Fruit fly (Drosophila melanogaster) whole organism, embryonic: ENCODE data around the gene Cad89D.

ENCODE experiments used
- Adf1 ChIP-seq: fragments of 200-800 bp; sonication (Bioruptor generic); IDR thresholded peaks from 2 replicates; pipeline ENCODE4 v1.3.6; 2022; ENCODE audit warnings: missing biosample characterization, missing genetic modification characterization
- Atf3 ChIP-seq: fragments of 200-800 bp; sonication (Bioruptor generic); optimal IDR thresholded peaks from 3 replicates; lab custom pipeline; 2016; ENCODE audit warnings: missing biosample characterization, missing genetic modification characterization
- B-H2 ChIP-seq: fragments of 200-800 bp; sonication (Bioruptor generic); optimal IDR thresholded peaks from 2 replicates; lab custom pipeline; 2018; ENCODE audit warnings: missing biosample characterization, mild to moderate bottlenecking, missing genetic modification characterization
- Bteb2 ChIP-seq: fragments of 200-800 bp; sonication (Bioruptor generic); optimal IDR thresholded peaks from 2 replicates; lab custom pipeline; 2016; ENCODE audit warnings: missing biosample characterization, missing genetic modification characterization
- CG10321 ChIP-seq: fragments of 200-800 bp; sonication (Bioruptor generic); IDR thresholded peaks from 2 replicates; pipeline ENCODE4 v1.3.6; 2022; ENCODE audit warnings: missing biosample characterization, missing genetic modification characterization
- CG11247 ChIP-seq: fragments of 200-800 bp; sonication (Bioruptor generic); IDR thresholded peaks from 2 replicates; pipeline ENCODE4 v1.3.6; 2022; ENCODE audit warnings: missing biosample characterization, missing genetic modification characterization
- CG1233 ChIP-seq: fragments of 200-800 bp; sonication (Bioruptor generic); optimal IDR thresholded peaks from 4 replicates; lab custom pipeline; 2018; ENCODE audit warnings: missing biosample characterization, mild to moderate bottlenecking, missing genetic modification characterization
- CG12391 ChIP-seq: fragments of 200-800 bp; sonication (Bioruptor generic); optimal IDR thresholded peaks from 3 replicates; lab custom pipeline; 2018; ENCODE audit warnings: missing biosample characterization, mild to moderate bottlenecking, missing genetic modification characterization, moderate library complexity
- CG17829 ChIP-seq: fragments of 200-800 bp; optimal IDR thresholded peaks from 2 replicates; lab custom pipeline; 2019; ENCODE audit warnings: missing biosample characterization, mild to moderate bottlenecking, missing genetic modification characterization, moderate library complexity
- CG18011 ChIP-seq: fragments of 200-800 bp; sonication (Bioruptor generic); optimal IDR thresholded peaks from 2 replicates; lab custom pipeline; 2017; ENCODE audit warnings: missing biosample characterization, missing genetic modification characterization, mild to moderate bottlenecking, moderate library complexity, missing genotype
- CG3065 ChIP-seq: fragments of 200-800 bp; sonication (Bioruptor generic); optimal IDR thresholded peaks from 2 replicates; lab custom pipeline; 2016; ENCODE audit warnings: missing biosample characterization, missing genetic modification characterization
- CG32767 ChIP-seq: fragments of 200-800 bp; sonication (Bioruptor generic); IDR thresholded peaks from 2 replicates; pipeline ENCODE4 v1.3.6; 2022; ENCODE audit warnings: missing biosample characterization, missing genetic modification characterization
- CG34376 ChIP-seq: fragments of 200-800 bp; sonication (Bioruptor generic); optimal IDR thresholded peaks from 2 replicates; lab custom pipeline; 2018; ENCODE audit warnings: missing biosample characterization, mild to moderate bottlenecking, missing genetic modification characterization
- CG3847 ChIP-seq: fragments of 200-800 bp; sonication (Bioruptor generic); IDR thresholded peaks from 2 replicates; pipeline ENCODE4 v1.3.6; 2022; ENCODE audit warnings: missing biosample characterization, missing genetic modification characterization
- CG3995 ChIP-seq: fragments of 200-800 bp; sonication (Bioruptor generic); optimal IDR thresholded peaks from 3 replicates; lab custom pipeline; 2016; ENCODE audit warnings: missing biosample characterization, missing genetic modification characterization
- CG4424 ChIP-seq: fragments of 200-800 bp; sonication (Bioruptor generic); optimal IDR thresholded peaks from 3 replicates; lab custom pipeline; 2016; ENCODE audit warnings: missing biosample characterization, missing genetic modification characterization
- CG6683 ChIP-seq: fragments of 200-800 bp; sonication (Bioruptor generic); optimal IDR thresholded peaks from 2 replicates; lab custom pipeline; 2017; ENCODE audit warnings: missing biosample characterization, mild to moderate bottlenecking, missing genetic modification characterization, missing genetic modification reagents
- CG6854 ChIP-seq: fragments of 200-800 bp; sonication (Bioruptor generic); optimal IDR thresholded peaks from 3 replicates; lab custom pipeline; 2017; ENCODE audit warnings: missing biosample characterization, mild to moderate bottlenecking, missing genetic modification characterization
- CG7987 ChIP-seq: fragments of 200-800 bp; sonication (Bioruptor generic); optimal IDR thresholded peaks from 2 replicates; lab custom pipeline; 2018; ENCODE audit warnings: missing biosample characterization, mild to moderate bottlenecking, missing genetic modification characterization, moderate library complexity
- CG8359 ChIP-seq: fragments of 200-800 bp; sonication (Bioruptor generic); optimal IDR thresholded peaks from 2 replicates; lab custom pipeline; 2017; ENCODE audit warnings: missing biosample characterization, mild to moderate bottlenecking, missing genetic modification characterization, borderline replicate concordance
- CG9876 ChIP-seq: fragments of 200-800 bp; sonication (Bioruptor generic); optimal IDR thresholded peaks from 2 replicates; lab custom pipeline; 2016; ENCODE audit warnings: missing biosample characterization, missing genetic modification characterization
- D ChIP-seq, 2 experiments: fragments of 200-800 bp in 1 of 2; fragments of >200 bp in 1 of 2; sonication (Bioruptor generic) in 1 of 2; optimal IDR thresholded peaks; 2 replicates in 1 of 2; 3 replicates in 1 of 2; lab custom pipeline; 2017; ENCODE audit warnings: mild to moderate bottlenecking in 1 of 2, missing biosample characterization in 1 of 2, missing genetic modification characterization in 1 of 2, missing genetic modification reagents in 1 of 2
- D19A ChIP-seq: fragments of 200-800 bp; optimal IDR thresholded peaks from 3 replicates; lab custom pipeline; 2019; ENCODE audit warnings: missing biosample characterization, mild to moderate bottlenecking, missing genetic modification characterization, moderate library complexity
- Doc3 ChIP-seq: fragments of 200-800 bp; sonication (Bioruptor generic); IDR thresholded peaks from 3 replicates; pipeline ENCODE4 v1.3.6; 2022; ENCODE audit warnings: missing biosample characterization, missing genetic modification characterization; ENCODE audit not compliant: partially characterized antibody
- Eip74EF ChIP-seq, 2 experiments: fragments of 200-800 bp in 1 of 2; fragments of >200 bp in 1 of 2; sonication (Bioruptor generic) in 1 of 2; optimal IDR thresholded peaks; 2 replicates each; lab custom pipeline; 2017 to 2019; ENCODE audit warnings: missing biosample characterization in 2 of 2, missing genetic modification characterization in 2 of 2, mild to moderate bottlenecking in 1 of 2, moderate library complexity in 1 of 2
- Ets65A ChIP-seq: fragments of 200-800 bp; sonication (Bioruptor generic); peaks from one replicate; lab custom pipeline; 2016; ENCODE audit warnings: missing biosample characterization, missing genetic modification characterization
- Fer3 ChIP-seq: fragments of 200-800 bp; sonication (Bioruptor generic); optimal IDR thresholded peaks from 2 replicates; lab custom pipeline; 2018; ENCODE audit warnings: missing biosample characterization, mild to moderate bottlenecking, missing genetic modification characterization, moderate library complexity
- HmgD ChIP-seq: fragments of 200-800 bp; sonication (Bioruptor generic); optimal IDR thresholded peaks from 3 replicates; lab custom pipeline; 2016; ENCODE audit warnings: missing biosample characterization, missing genetic modification characterization
- Hr51 ChIP-seq, 2 experiments: fragments of 200-800 bp; sonication (Bioruptor generic); optimal IDR thresholded peaks; 2 replicates in 1 of 2; 3 replicates in 1 of 2; lab custom pipeline; 2016 to 2018; ENCODE audit warnings: missing biosample characterization in 2 of 2, missing genetic modification characterization in 2 of 2, mild to moderate bottlenecking in 1 of 2, moderate library complexity in 1 of 2
- Lim3 ChIP-seq: fragments of 200-800 bp; sonication (Bioruptor generic); IDR thresholded peaks from 2 replicates; pipeline ENCODE4 v1.3.6; 2022; ENCODE audit warnings: missing biosample characterization, missing genetic modification characterization
- MESR4 ChIP-seq: fragments of 200-800 bp; sonication (Bioruptor generic); optimal IDR thresholded peaks from 2 replicates; lab custom pipeline; 2018; ENCODE audit warnings: missing biosample characterization, mild to moderate bottlenecking, missing genetic modification characterization, moderate library complexity
- MTF-1 ChIP-seq: fragments of 200-800 bp; sonication (Bioruptor generic); optimal IDR thresholded peaks from 2 replicates; lab custom pipeline; 2018; ENCODE audit warnings: missing biosample characterization, mild to moderate bottlenecking, missing genetic modification characterization, borderline replicate concordance
- NK7.1 ChIP-seq: fragments of 200-800 bp; sonication (Bioruptor generic); optimal IDR thresholded peaks from 3 replicates; lab custom pipeline; 2016; ENCODE audit warnings: missing biosample characterization, missing genetic modification characterization
- Neu2 ChIP-seq: fragments of 200-800 bp; sonication (Bioruptor generic); optimal IDR thresholded peaks from 3 replicates; lab custom pipeline; 2016; ENCODE audit warnings: missing biosample characterization, missing genetic modification characterization, borderline replicate concordance
- Optix ChIP-seq: fragments of 200-800 bp; sonication (Bioruptor generic); IDR thresholded peaks from 3 replicates; pipeline ENCODE4 v1.3.6; 2022; ENCODE audit warnings: missing biosample characterization, missing genetic modification characterization
- Pdp1 ChIP-seq, 2 experiments: fragments of 200-800 bp; sonication (Bioruptor generic); optimal IDR thresholded peaks; 3 replicates each; lab custom pipeline; 2016; ENCODE audit warnings: missing biosample characterization in 2 of 2, missing genetic modification characterization in 2 of 2, mild to moderate bottlenecking in 1 of 2, moderate library complexity in 1 of 2
- Sin3A ChIP-seq: fragments of >200 bp; optimal IDR thresholded peaks from 2 replicates; lab custom pipeline; 2018
- Sox102F ChIP-seq: fragments of 200-800 bp; sonication (Bioruptor generic); optimal IDR thresholded peaks from 2 replicates; lab custom pipeline; 2018; ENCODE audit warnings: missing biosample characterization, mild to moderate bottlenecking, missing genetic modification characterization, moderate library complexity
- YL-1 ChIP-seq: fragments of 200-800 bp; sonication (Bioruptor generic); optimal IDR thresholded peaks from 3 replicates; lab custom pipeline; 2017; ENCODE audit warnings: missing biosample characterization, mild to moderate bottlenecking, missing genetic modification characterization
- chinmo ChIP-seq: fragments of 200-800 bp; sonication (Bioruptor generic); IDR thresholded peaks from 4 replicates; pipeline ENCODE4 v1.3.6; 2022; ENCODE audit warnings: missing biosample characterization, missing genetic modification characterization; ENCODE audit not compliant: partially characterized antibody
- crol ChIP-seq: fragments of 200-800 bp; sonication (Bioruptor generic); IDR thresholded peaks from 2 replicates; pipeline ENCODE4 v1.3.6; 2022; ENCODE audit warnings: missing biosample characterization, missing genetic modification characterization
- disco-r ChIP-seq: fragments of 200-800 bp; sonication (Bioruptor generic); optimal IDR thresholded peaks from 2 replicates; lab custom pipeline; 2016; ENCODE audit warnings: missing biosample characterization, missing genetic modification characterization
- fd64A ChIP-seq: fragments of 200-800 bp; sonication (Bioruptor generic); optimal IDR thresholded peaks from 3 replicates; lab custom pipeline; 2018; ENCODE audit warnings: missing biosample characterization, mild to moderate bottlenecking, missing genetic modification characterization
- pita ChIP-seq: fragments of 200-800 bp; sonication (Bioruptor generic); optimal IDR thresholded peaks from 2 replicates; lab custom pipeline; 2017; ENCODE audit warnings: missing biosample characterization, mild to moderate bottlenecking, missing genetic modification characterization
- prd ChIP-seq, 3 experiments: fragments of >200 bp in 2 of 3; fragments of 200-800 bp in 1 of 3; sonication (Bioruptor generic) in 1 of 3; optimal IDR thresholded peaks in 2 of 3; IDR thresholded peaks in 1 of 3; 2 replicates in 2 of 3; 3 replicates in 1 of 3; pipeline versions ENCODE4 v1.3.6 to Lab custom; 2017 to 2022; ENCODE audit warnings: missing biosample characterization in 1 of 3, missing genetic modification characterization in 1 of 3
- seq ChIP-seq: fragments of 200-800 bp; sonication (Bioruptor generic); IDR thresholded peaks from 2 replicates; pipeline ENCODE4 v1.3.6; 2022; ENCODE audit warnings: missing biosample characterization, missing genetic modification characterization
- sisA ChIP-seq: fragments of 200-800 bp; sonication (Bioruptor generic); IDR thresholded peaks from 2 replicates; pipeline ENCODE4 v1.3.6; 2022; ENCODE audit warnings: missing biosample characterization, missing genetic modification characterization
- wdn ChIP-seq: fragments of 200-800 bp; sonication (Bioruptor generic); IDR thresholded peaks from 2 replicates; pipeline ENCODE4 v1.3.6; 2022; ENCODE audit warnings: missing biosample characterization, missing genetic modification characterization
- zen2 ChIP-seq: fragments of 200-800 bp; sonication (Bioruptor generic); IDR thresholded peaks from 3 replicates; pipeline ENCODE4 v1.3.6; 2022; ENCODE audit warnings: missing biosample characterization, missing genetic modification characterization; ENCODE audit not compliant: partially characterized antibody

Cad89D gene

DNA sequence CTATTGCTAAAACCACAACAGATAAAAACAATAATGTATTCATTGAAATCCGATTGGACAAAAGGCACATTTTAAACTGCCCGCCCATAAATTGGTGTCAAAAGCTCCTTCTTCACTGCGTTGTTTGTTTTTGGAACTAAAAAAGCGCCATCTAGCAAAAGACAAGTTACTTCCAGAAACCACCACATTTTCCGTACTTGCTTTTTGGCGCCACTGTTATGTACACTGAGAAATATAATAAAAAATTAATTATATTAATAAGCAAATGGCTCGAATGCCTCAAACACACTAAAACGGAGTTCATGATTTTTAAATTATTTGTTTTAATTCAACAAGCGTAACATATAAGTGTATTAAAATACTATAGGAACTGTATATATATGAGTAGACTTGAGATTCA lies 2.2 kb upstream of the Cad89D start (continued):
- peak; percentile 87 for TF ChIP-seq MTF-1
- TF ChIP-seq Pdp1 (GFP tag; optimal IDR thresholded peaks at IDR 0.05; lab: Kevin White, UChicago), result peak; percentile 62 to 71
- no peak for TF ChIP-seq prd (optimal IDR thresholded peaks at IDR 0.05; lab: Kevin White, UChicago)
- peak; percentile 88 for TF ChIP-seq prd (GFP tag; IDR thresholded peaks at IDR 0.05; lab: Robert Waterston, UW)
- peak; percentile 38 for TF ChIP-seq disco-r
- peak; percentile 92 for TF ChIP-seq Sox102F (GFP tag; lab: Kevin White, UChicago)
- TF ChIP-seq chinmo (GFP tag; lab: Robert Waterston, UW), result no peak
- no peak for TF ChIP-seq D (optimal IDR thresholded peaks at IDR 0.05; lab: Kevin White, UChicago)
- peak; percentile 57 for TF ChIP-seq D (GFP tag; optimal IDR thresholded peaks at IDR 0.05; lab: Kevin White, UChicago)
- TF ChIP-seq Bteb2, result peak; percentile 35
- no peak for TF ChIP-seq Neu2 (GFP tag; lab: Kevin White, UChicago)
- TF ChIP-seq CG18011 (GFP tag; lab: Kevin White, UChicago), result peak; percentile 51
- TF ChIP-seq CG32767 (GFP tag; lab: Robert Waterston, UW), result no peak
- TF ChIP-seq YL-1 (GFP tag; lab: Kevin White, UChicago), result peak; percentile 50
- peak; percentile 77 for TF ChIP-seq CG1233 (GFP tag; lab: Kevin White, UChicago)
- peak; percentile 6 for TF ChIP-seq CG3995
- TF ChIP-seq CG3065 (GFP tag; lab: Kevin White, UChicago), result peak; percentile 52
- peak; percentile 20 for TF ChIP-seq Atf3 (GFP tag; lab: Kevin White, UChicago)
- TF ChIP-seq CG11247, result peak; percentile 91
- TF ChIP-seq zen2 (GFP tag; lab: Robert Waterston, UW), result no peak
- no peak for TF ChIP-seq crol (GFP tag; lab: Robert Waterston, UW)
- peak; percentile 64 for TF ChIP-seq CG8359 (GFP tag; lab: Kevin White, UChicago)
- peak; percentile 73 for TF ChIP-seq CG6854 (GFP tag; lab: Kevin White, UChicago)
- TF ChIP-seq D19A, result peak; percentile 79
- TF ChIP-seq wdn (GFP tag; lab: Robert Waterston, UW), result peak; percentile 77
- TF ChIP-seq Optix (GFP tag; lab: Robert Waterston, UW), result peak; percentile 70
- peak; percentile 65 for TF ChIP-seq CG9876
- TF ChIP-seq CG10321 (GFP tag; lab: Robert Waterston, UW), result peak; percentile 62
- no peak for TF ChIP-seq Doc3 (GFP tag; lab: Robert Waterston, UW)
- no peak for TF ChIP-seq NK7.1
- TF ChIP-seq CG3847 (GFP tag; lab: Robert Waterston, UW), result peak; percentile 74
- TF ChIP-seq seq (GFP tag; lab: Robert Waterston, UW), result no peak
- no peak for TF ChIP-seq CG34376 (GFP tag; lab: Kevin White, UChicago)
- TF ChIP-seq Ets65A, result peak; percentile 95
- TF ChIP-seq Fer3 (tag; lab: Kevin White, UChicago), result peak; percentile 87
- peak; percentile 53 for TF ChIP-seq B-H2 (GFP tag; lab: Kevin White, UChicago)
- peak; percentile 89 for TF ChIP-seq sisA (GFP tag; lab: Robert Waterston, UW)
- peak; percentile 8 for TF ChIP-seq pita
- TF ChIP-seq CG7987, result peak; percentile 85
- TF ChIP-seq CG4424, result peak; percentile 77
- peak; percentile 4 for TF ChIP-seq MESR4 (GFP tag; lab: Kevin White, UChicago)
- TF ChIP-seq HmgD (GFP tag; lab: Kevin White, UChicago), result no peak
- peak; percentile 31; the same call in 1 of the 2 replicates for TF ChIP-seq Lim3 (GFP tag; lab: Robert Waterston, UW)
- TF ChIP-seq CG17829 (tag; lab: Kevin White, UChicago), result peak; percentile 89
- peak; percentile 64 for TF ChIP-seq CG6683
- no peak for TF ChIP-seq Adf1 (GFP tag; lab: Robert Waterston, UW)
- TF ChIP-seq fd64A (GFP tag; lab: Kevin White, UChicago), result no peak
- TF ChIP-seq Hr51 (GFP tag; optimal IDR thresholded peaks at IDR 0.05; lab: Kevin White, UChicago), result peak; percentile 67 to 88
- TF ChIP-seq CG12391 (tag; lab: Kevin White, UChicago), result peak; percentile 90
- TF ChIP-seq Sin3A (lab: Kevin White, UChicago), result no peak
- peak in 1 of 2 experiments; percentile 72 for TF ChIP-seq Eip74EF (GFP tag; optimal IDR thresholded peaks at IDR 0.05; lab: Kevin White, UChicago)
